Worm (Caenorhabditis elegans) whole organism, L4 larva: ENCODE data around the gene gcy-22.
A peak's percentile ranks its signal among the peaks of the same experiment; 100 is the strongest.

Source experiments
- Y5F2A.4 ChIP-seq: fragments of 200-800 bp; sonication (Bioruptor generic); optimal IDR thresholded peaks from 2 replicates; lab custom pipeline; 2018; ENCODE audit warnings: mild to moderate bottlenecking, missing genetic modification characterization, missing compliant biosample characterization
- Y75B8A.6 ChIP-seq: fragments of 200-800 bp; sonication (Bioruptor generic); IDR thresholded peaks from 2 replicates; pipeline ENCODE4 v1.3.6; 2022; ENCODE audit warnings: missing genetic modification reagents, missing genetic modification characterization, missing compliant biosample characterization
- ceh-28 ChIP-seq: fragments of 150-350 bp; optimal IDR thresholded peaks from 2 replicates; lab custom pipeline; 2014; ENCODE audit warnings: missing biosample characterization, missing genetic modification reagents, missing genetic modification characterization
- ceh-62 ChIP-seq: sonication (generic microtip); optimal IDR thresholded peaks from 2 replicates; lab custom pipeline; 2017; ENCODE audit warnings: missing biosample characterization, missing genetic modification characterization
- dpl-1 ChIP-seq: fragments of 150-350 bp; optimal IDR thresholded peaks from 2 replicates; lab custom pipeline; 2014; ENCODE audit warnings: missing biosample characterization, missing genetic modification reagents, missing genetic modification characterization
- duxl-1 ChIP-seq: sonication (generic microtip); optimal IDR thresholded peaks from 2 replicates; lab custom pipeline; 2016; ENCODE audit warnings: mild to moderate bottlenecking, missing genetic modification characterization, moderate library complexity, missing compliant biosample characterization; ENCODE audit not compliant: poor library complexity
- dve-1 ChIP-seq: sonication (generic microtip); optimal IDR thresholded peaks from 2 replicates; lab custom pipeline; 2017; ENCODE audit warnings: antibody characterized with exemption, mild to moderate bottlenecking, missing genetic modification characterization, missing compliant biosample characterization; ENCODE audit not compliant: insufficient read depth
- egl-27 ChIP-seq: sonication (generic microtip); optimal IDR thresholded peaks from 3 replicates; lab custom pipeline; 2017; ENCODE audit warnings: missing biosample characterization, missing genetic modification reagents, missing genetic modification characterization
- lim-7 ChIP-seq: fragments of 200-800 bp; sonication (Bioruptor generic); IDR thresholded peaks from 2 replicates; pipeline ENCODE4 v1.3.6; 2022; ENCODE audit warnings: missing genetic modification characterization, missing compliant biosample characterization
- lin-29 ChIP-seq: fragments of 200-800 bp; sonication (Bioruptor generic); IDR thresholded peaks from 2 replicates; pipeline ENCODE4 v1.3.6; 2022; ENCODE audit warnings: missing genetic modification reagents, missing genetic modification characterization, missing compliant biosample characterization
- madf-5 ChIP-seq, 2 experiments: fragments of 200-800 bp; sonication (Bioruptor generic); IDR thresholded peaks; 2 replicates each; pipeline ENCODE4 v1.3.6; 2022; ENCODE audit warnings: missing compliant biosample characterization in 2 of 2, missing genetic modification characterization in 2 of 2
- nhr-10 ChIP-seq: fragments of 150-350 bp; optimal IDR thresholded peaks from 2 replicates; lab custom pipeline; 2014; ENCODE audit warnings: missing biosample characterization, missing genetic modification characterization
- nhr-11 ChIP-seq: fragments of 150-350 bp; optimal IDR thresholded peaks from 2 replicates; lab custom pipeline; 2014; ENCODE audit warnings: missing biosample characterization, missing genetic modification characterization
- nhr-111 ChIP-seq: fragments of 200-800 bp; sonication (Bioruptor generic); optimal IDR thresholded peaks from 2 replicates; lab custom pipeline; 2018; ENCODE audit warnings: mild to moderate bottlenecking, missing genetic modification characterization, missing compliant biosample characterization
- nhr-25 ChIP-seq: sonication (generic microtip); optimal IDR thresholded peaks from 2 replicates; lab custom pipeline; 2017; ENCODE audit warnings: missing genetic modification characterization, mild to moderate bottlenecking, missing compliant biosample characterization, antibody characterized with exemption, moderate library complexity, borderline replicate concordance; ENCODE audit not compliant: insufficient read depth
- nhr-28 ChIP-seq: fragments of 150-350 bp; optimal IDR thresholded peaks from 2 replicates; lab custom pipeline; 2014; ENCODE audit warnings: missing biosample characterization, missing genetic modification characterization
- pqm-1 ChIP-seq: sonication (generic microtip); optimal IDR thresholded peaks from 2 replicates; lab custom pipeline; 2017; ENCODE audit warnings: missing biosample characterization, missing genetic modification characterization
- snpc-1.2 ChIP-seq: fragments of 200-800 bp; sonication (Bioruptor generic); IDR thresholded peaks from 2 replicates; pipeline ENCODE4 v1.3.6; 2022; ENCODE audit warnings: missing genetic modification reagents, missing genetic modification characterization, missing compliant biosample characterization
- unc-130 ChIP-seq: sonication (generic microtip); optimal IDR thresholded peaks from 2 replicates; lab custom pipeline; 2016; ENCODE audit warnings: missing genetic modification reagents, missing genetic modification characterization, missing compliant biosample characterization
- ztf-11 ChIP-seq: fragments of 150-350 bp; optimal IDR thresholded peaks from 2 replicates; lab custom pipeline; 2014; ENCODE audit warnings: missing biosample characterization, missing genetic modification characterization

gcy-22 gene

DNA sequence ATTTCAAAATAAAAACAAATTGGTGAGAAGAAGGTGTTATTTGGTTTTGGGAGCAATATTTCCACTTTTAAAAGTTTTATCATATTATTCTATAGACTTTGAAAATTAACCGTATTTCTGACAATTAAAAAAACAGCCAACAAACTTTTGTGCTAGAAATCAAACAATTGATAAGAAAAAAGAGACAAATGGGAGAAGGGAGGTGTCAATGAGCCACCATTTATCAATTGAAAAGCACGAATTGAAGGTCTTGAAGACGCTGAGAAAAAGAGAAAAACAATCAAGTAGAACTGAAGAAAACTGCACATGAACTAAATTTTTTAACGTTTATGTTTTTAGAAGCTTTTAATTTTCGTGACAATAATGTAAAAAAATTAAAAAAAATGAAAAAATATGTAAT is 54.0 kb downstream of the gcy-22 start (continued):
- TF ChIP-seq ceh-62 (no peak), dve-1 (tag; lab: Kevin White, UChicago) (peak; percentile 63), ztf-11 (tag; lab: Kevin White, UChicago) (no peak), madf-5 (GFP tag; IDR thresholded peaks at IDR 0.05; lab: Robert Waterston, UW) (no peak), snpc-1.2 (GFP tag; lab: Robert Waterston, UW) (no peak), duxl-1 (tag; lab: Kevin White, UChicago) (no peak), ceh-28 (tag; lab: Kevin White, UChicago) (no peak), nhr-11 (tag; lab: Kevin White, UChicago) (no peak), nhr-28 (tag; lab: Kevin White, UChicago) (peak; percentile 67), nhr-10 (tag; lab: Kevin White, UChicago) (no peak), nhr-111 (GFP tag; lab: Kevin White, UChicago) (no peak), unc-130 (GFP tag; lab: Kevin White, UChicago) (no peak), Y5F2A.4 (GFP tag; lab: Kevin White, UChicago) (no peak), dpl-1 (GFP tag; lab: Kevin White, UChicago) (no peak), egl-27 (no peak), pqm-1 (tag; lab: Kevin White, UChicago) (peak; percentile 69), lim-7 (GFP tag; lab: Robert Waterston, UW) (no peak), Y75B8A.6 (no peak), nhr-25 (tag; lab: Kevin White, UChicago) (no peak), lin-29 (GFP tag; lab: Robert Waterston, UW) (no peak)
